Fruit fly (Drosophila melanogaster): ENCODE data around the gene step.

DNA sequence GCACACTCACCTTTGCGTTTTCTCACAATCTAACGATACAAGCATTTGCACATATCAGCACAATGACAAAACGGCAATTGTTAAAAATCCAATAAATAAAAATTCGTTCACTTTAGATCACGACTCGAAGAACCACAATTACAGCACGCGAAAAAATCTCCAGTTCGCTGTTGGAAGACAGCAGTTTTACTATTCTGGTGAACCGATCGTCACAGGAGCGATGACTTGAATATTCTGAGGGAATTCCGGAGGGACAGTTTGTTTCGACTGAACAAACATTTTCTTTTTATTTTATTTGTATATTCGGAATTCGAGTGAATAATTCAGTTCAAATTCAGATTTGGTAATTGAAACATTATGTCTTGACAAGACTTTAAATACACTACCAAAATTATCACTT, 2.0 kb downstream of the step start:
- TF ChIP-seq Hr78 (GFP tag; optimal IDR thresholded peaks at IDR 0.05): no peak
- TF ChIP-seq br (GFP tag; optimal IDR thresholded peaks at IDR 0.05): no peak
- no peak for TF ChIP-seq Abd-B (GFP tag; optimal IDR thresholded peaks at IDR 0.05)
- TF ChIP-seq dl (GFP tag; optimal IDR thresholded peaks at IDR 0.05; ENCODE audit: insufficient read depth in 1 of 2, partially characterized antibody in 2 of 2): no peak
- TF ChIP-seq Dfd (GFP tag; optimal IDR thresholded peaks at IDR 0.05): no peak
